Worm (Caenorhabditis elegans) whole organism, L4 larva: ENCODE data around the gene C50B6.1.
A peak's percentile ranks its signal among the peaks of the same experiment; 100 is the strongest.

Source experiments
- D1046.2 ChIP-seq: fragments of 200-800 bp; sonication (Bioruptor generic); IDR thresholded peaks from 2 replicates; pipeline ENCODE4 v1.3.6; 2022; ENCODE audit warnings: missing genetic modification characterization, missing compliant biosample characterization
- F10B5.3 ChIP-seq: sonication (generic microtip); optimal IDR thresholded peaks from 2 replicates; lab custom pipeline; 2016; ENCODE audit warnings: mild to moderate bottlenecking, missing genetic modification characterization, missing compliant biosample characterization
- R02D3.7 ChIP-seq: fragments of 150-350 bp; sonication (generic microtip); optimal IDR thresholded peaks from 3 replicates; lab custom pipeline; 2014; ENCODE audit warnings: missing biosample characterization, missing genetic modification characterization
- T26A8.4 ChIP-seq: fragments of 200-800 bp; sonication (Bioruptor generic); IDR thresholded peaks from 2 replicates; pipeline ENCODE4 v1.3.6; 2022; ENCODE audit warnings: missing genetic modification characterization, missing compliant biosample characterization
- Y75B8A.6 ChIP-seq: fragments of 200-800 bp; sonication (Bioruptor generic); IDR thresholded peaks from 2 replicates; pipeline ENCODE4 v1.3.6; 2022; ENCODE audit warnings: missing genetic modification reagents, missing genetic modification characterization, missing compliant biosample characterization
- attf-4 ChIP-seq: sonication (generic microtip); optimal IDR thresholded peaks from 3 replicates; lab custom pipeline; 2017; ENCODE audit warnings: missing biosample characterization, missing genetic modification characterization
- ceh-20 ChIP-seq: fragments of 200-800 bp; sonication (Bioruptor generic); IDR thresholded peaks from 2 replicates; pipeline ENCODE4 v1.3.6; 2022; ENCODE audit warnings: missing genetic modification reagents, missing genetic modification characterization, missing compliant biosample characterization
- ceh-82 ChIP-seq: sonication (generic microtip); optimal IDR thresholded peaks from 2 replicates; lab custom pipeline; 2017; ENCODE audit warnings: missing biosample characterization, missing genetic modification characterization
- ctbp-1 ChIP-seq: fragments of 200-800 bp; sonication (Bioruptor generic); IDR thresholded peaks from 2 replicates; pipeline ENCODE4 v1.3.6; 2022; ENCODE audit warnings: missing genetic modification reagents, missing genetic modification characterization, missing compliant biosample characterization
- daf-12 ChIP-seq: fragments of 150-350 bp; optimal IDR thresholded peaks from 2 replicates; lab custom pipeline; 2014; ENCODE audit warnings: missing biosample characterization, missing genetic modification reagents, missing genetic modification characterization
- daf-16 ChIP-seq, 3 experiments: sonication (generic microtip); optimal IDR thresholded peaks; 2 replicates each; lab custom pipeline; 2016 to 2017; ENCODE audit warnings: missing genetic modification characterization in 3 of 3, missing genetic modification reagents in 3 of 3, mild to moderate bottlenecking in 2 of 3, missing compliant biosample characterization in 2 of 3, missing biosample characterization in 1 of 3, moderate library complexity in 1 of 3
- dmd-6 ChIP-seq: fragments of 200-800 bp; sonication (Bioruptor generic); IDR thresholded peaks from 2 replicates; pipeline ENCODE4 v1.3.6; 2022; ENCODE audit warnings: missing genetic modification reagents, missing genetic modification characterization, missing compliant biosample characterization
- dmd-9 ChIP-seq: fragments of 200-800 bp; sonication (Bioruptor generic); IDR thresholded peaks from 2 replicates; pipeline ENCODE4 v1.3.6; 2022; ENCODE audit warnings: missing genetic modification reagents, missing genetic modification characterization, missing compliant biosample characterization
- dpl-1 ChIP-seq: fragments of 150-350 bp; optimal IDR thresholded peaks from 2 replicates; lab custom pipeline; 2014; ENCODE audit warnings: missing biosample characterization, missing genetic modification reagents, missing genetic modification characterization
- dve-1 ChIP-seq: sonication (generic microtip); optimal IDR thresholded peaks from 2 replicates; lab custom pipeline; 2017; ENCODE audit warnings: antibody characterized with exemption, mild to moderate bottlenecking, missing genetic modification characterization, missing compliant biosample characterization; ENCODE audit not compliant: insufficient read depth
- egl-27 ChIP-seq: sonication (generic microtip); optimal IDR thresholded peaks from 3 replicates; lab custom pipeline; 2017; ENCODE audit warnings: missing biosample characterization, missing genetic modification reagents, missing genetic modification characterization
- fkh-10 ChIP-seq: fragments of 150-350 bp; optimal IDR thresholded peaks from 2 replicates; lab custom pipeline; 2014; ENCODE audit warnings: missing biosample characterization, missing genetic modification reagents, missing genetic modification characterization
- gei-8 ChIP-seq: fragments of 200-800 bp; sonication (Bioruptor generic); optimal IDR thresholded peaks from 2 replicates; lab custom pipeline; 2018; ENCODE audit warnings: mild to moderate bottlenecking, missing genetic modification characterization, missing compliant biosample characterization
- hif-1 ChIP-seq, 2 experiments: sonication (generic microtip); optimal IDR thresholded peaks; 2 replicates each; lab custom pipeline; 2016 to 2017; ENCODE audit warnings: missing compliant biosample characterization in 2 of 2, missing genetic modification characterization in 2 of 2, missing genetic modification reagents in 2 of 2, missing genotype in 2 of 2, mild to moderate bottlenecking in 1 of 2
- hlh-11 ChIP-seq: fragments of 200-800 bp; sonication (Bioruptor generic); optimal IDR thresholded peaks from 2 replicates; lab custom pipeline; 2018; ENCODE audit warnings: mild to moderate bottlenecking, missing genetic modification characterization, missing compliant biosample characterization
- hlh-30 ChIP-seq: sonication (generic microtip); optimal IDR thresholded peaks from 2 replicates; lab custom pipeline; 2017; ENCODE audit warnings: antibody characterized with exemption, mild to moderate bottlenecking, missing genetic modification characterization, missing compliant biosample characterization; ENCODE audit not compliant: insufficient read depth
- jun-1 ChIP-seq: fragments of 150-350 bp; optimal IDR thresholded peaks from 2 replicates; lab custom pipeline; 2014; ENCODE audit warnings: missing biosample characterization, missing genetic modification reagents, missing genetic modification characterization
- lin-1 ChIP-seq: fragments of 200-800 bp; sonication (Bioruptor generic); IDR thresholded peaks from 2 replicates; pipeline ENCODE4 v1.3.6; 2022; ENCODE audit warnings: missing genetic modification reagents, missing genetic modification characterization, missing compliant biosample characterization
- lin-29 ChIP-seq: fragments of 200-800 bp; sonication (Bioruptor generic); IDR thresholded peaks from 2 replicates; pipeline ENCODE4 v1.3.6; 2022; ENCODE audit warnings: missing genetic modification reagents, missing genetic modification characterization, missing compliant biosample characterization
- lin-39 ChIP-seq: fragments of 150-350 bp; optimal IDR thresholded peaks from 2 replicates; lab custom pipeline; 2014; ENCODE audit warnings: missing biosample characterization, missing genetic modification reagents, missing genetic modification characterization
- lsy-2 ChIP-seq, 2 experiments: fragments of 150-350 bp in 1 of 2; sonication (generic microtip) in 1 of 2; optimal IDR thresholded peaks; 2 replicates each; lab custom pipeline; 2014 to 2017; ENCODE audit warnings: missing biosample characterization in 2 of 2, missing genetic modification characterization in 2 of 2
- mep-1 ChIP-seq: fragments of 150-350 bp; sonication (generic microtip); optimal IDR thresholded peaks from 3 replicates; lab custom pipeline; 2014; ENCODE audit warnings: missing biosample characterization, missing genetic modification characterization
- mes-2 ChIP-seq: sonication (generic microtip); optimal IDR thresholded peaks from 2 replicates; lab custom pipeline; 2016; ENCODE audit warnings: missing genotype, mild to moderate bottlenecking, missing genetic modification characterization, missing compliant biosample characterization; ENCODE audit not compliant: poor library complexity, severe bottlenecking
- mxl-3 ChIP-seq: fragments of 200-800 bp; sonication (Bioruptor generic); optimal IDR thresholded peaks from 2 replicates; lab custom pipeline; 2018; ENCODE audit warnings: mild to moderate bottlenecking, missing genetic modification characterization, missing compliant biosample characterization
- nhr-102 ChIP-seq: sonication (generic microtip); optimal IDR thresholded peaks from 2 replicates; lab custom pipeline; 2016; ENCODE audit warnings: mild to moderate bottlenecking, missing genetic modification characterization, moderate library complexity, missing compliant biosample characterization
- nhr-11 ChIP-seq: fragments of 150-350 bp; optimal IDR thresholded peaks from 2 replicates; lab custom pipeline; 2014; ENCODE audit warnings: missing biosample characterization, missing genetic modification characterization
- nhr-28 ChIP-seq: fragments of 150-350 bp; optimal IDR thresholded peaks from 2 replicates; lab custom pipeline; 2014; ENCODE audit warnings: missing biosample characterization, missing genetic modification characterization
- nhr-6 ChIP-seq: fragments of 150-350 bp; optimal IDR thresholded peaks from 2 replicates; lab custom pipeline; 2014; ENCODE audit warnings: missing biosample characterization, missing genetic modification characterization
- nhr-76 ChIP-seq: fragments of 150-350 bp; optimal IDR thresholded peaks from 2 replicates; lab custom pipeline; 2014; ENCODE audit warnings: missing biosample characterization, missing genetic modification characterization
- nhr-77 ChIP-seq: fragments of 150-350 bp; optimal IDR thresholded peaks from 2 replicates; lab custom pipeline; 2014; ENCODE audit warnings: missing biosample characterization, missing genetic modification characterization
- pha-4 ChIP-seq, 2 experiments: fragments of 150-350 bp in 1 of 2; fragments of 200-800 bp in 1 of 2; sonication (Bioruptor generic) in 1 of 2; IDR thresholded peaks in 1 of 2; optimal IDR thresholded peaks in 1 of 2; 2 replicates each; pipeline versions ENCODE4 v1.3.6 to Lab custom; 2014 to 2022; ENCODE audit warnings: missing genetic modification characterization in 2 of 2, missing genetic modification reagents in 2 of 2, missing biosample characterization in 1 of 2, missing compliant biosample characterization in 1 of 2
- php-3 ChIP-seq: fragments of 200-800 bp; sonication (Bioruptor generic); IDR thresholded peaks from 2 replicates; pipeline ENCODE4 v1.3.6; 2022; ENCODE audit warnings: missing genetic modification reagents, missing genetic modification characterization, missing compliant biosample characterization
- pqm-1 ChIP-seq: sonication (generic microtip); optimal IDR thresholded peaks from 2 replicates; lab custom pipeline; 2017; ENCODE audit warnings: missing biosample characterization, missing genetic modification characterization
- rbr-2 ChIP-seq: sonication (generic microtip); optimal IDR thresholded peaks from 2 replicates; lab custom pipeline; 2016; ENCODE audit warnings: missing genotype, missing genetic modification characterization, missing compliant biosample characterization
- saeg-2 ChIP-seq: fragments of 200-800 bp; sonication (Bioruptor generic); IDR thresholded peaks from 2 replicates; pipeline ENCODE4 v1.3.6; 2022; ENCODE audit warnings: missing genetic modification reagents, missing genetic modification characterization, missing compliant biosample characterization
- skn-1 ChIP-seq: fragments of 150-350 bp; optimal IDR thresholded peaks from 2 replicates; lab custom pipeline; 2014; ENCODE audit warnings: missing biosample characterization, missing genetic modification characterization
- snpc-1.2 ChIP-seq: fragments of 200-800 bp; sonication (Bioruptor generic); IDR thresholded peaks from 2 replicates; pipeline ENCODE4 v1.3.6; 2022; ENCODE audit warnings: missing genetic modification reagents, missing genetic modification characterization, missing compliant biosample characterization
- spr-3 ChIP-seq: fragments of 200-800 bp; sonication (Bioruptor generic); optimal IDR thresholded peaks from 2 replicates; lab custom pipeline; 2018; ENCODE audit warnings: mild to moderate bottlenecking, missing genetic modification characterization, missing compliant biosample characterization
- tra-1 ChIP-seq: fragments of 200-800 bp; sonication (Bioruptor generic); IDR thresholded peaks from 2 replicates; pipeline ENCODE4 v1.3.6; 2022; ENCODE audit warnings: missing genetic modification reagents, missing genetic modification characterization, missing compliant biosample characterization
- unc-39 ChIP-seq: sonication (generic microtip); optimal IDR thresholded peaks from 2 replicates; lab custom pipeline; 2017; ENCODE audit warnings: missing biosample characterization, missing genetic modification characterization
- zip-11 ChIP-seq: fragments of 200-800 bp; sonication (Bioruptor generic); IDR thresholded peaks from 2 replicates; pipeline ENCODE4 v1.3.6; 2022; ENCODE audit warnings: missing genetic modification characterization, missing compliant biosample characterization

Gene C50B6.1

ce11 chrV:13266630-13267029, 42.1 kb upstream of the C50B6.1 start:
- no peak for TF ChIP-seq unc-39 (tag; lab: Kevin White, UChicago)
- no peak for TF ChIP-seq mes-2 (tag; lab: Kevin White, UChicago)
- TF ChIP-seq D1046.2 (GFP tag; lab: Robert Waterston, UW), result no peak
- TF ChIP-seq ceh-20, result no peak
- no peak for TF ChIP-seq F10B5.3
- TF ChIP-seq spr-3 (GFP tag; lab: Kevin White, UChicago), result no peak
- no peak for TF ChIP-seq ctbp-1 (GFP tag; lab: Robert Waterston, UW)
- peak; percentile 53; the same call in 1 of the 2 replicates for TF ChIP-seq dmd-6
- TF ChIP-seq rbr-2, result no peak
- TF ChIP-seq gei-8 (GFP tag; lab: Kevin White, UChicago), result no peak
- TF ChIP-seq Y75B8A.6, result no peak
- peak; percentile 49 for TF ChIP-seq pqm-1 (tag; lab: Kevin White, UChicago)
- TF ChIP-seq mep-1, result no peak

- TF ChIP-seq nhr-76 (tag; lab: Kevin White, UChicago), result no peak
- peak; percentile 0 for TF ChIP-seq mep-1
- TF ChIP-seq egl-27 (tag; lab: Kevin White, UChicago), result no peak
- TF ChIP-seq lsy-2 (tag; optimal IDR thresholded peaks at IDR 0.05; lab: Kevin White, UChicago), result peak in 1 of 2 experiments; percentile 42
- no peak for TF ChIP-seq hlh-30
- peak; percentile 95 for TF ChIP-seq nhr-28 (tag; lab: Kevin White, UChicago)
- TF ChIP-seq T26A8.4, result no peak
- peak; percentile 39 for TF ChIP-seq nhr-6 (tag; lab: Kevin White, UChicago)
- 0 out of 2 replicates have a peak, but pooled peaks have one; percentile 36 for TF ChIP-seq pha-4 (GFP tag; IDR thresholded peaks at IDR 0.05; lab: Robert Waterston, UW)
- TF ChIP-seq pha-4 (tag; optimal IDR thresholded peaks at IDR 0.05; lab: Kevin White, UChicago), result no peak
- TF ChIP-seq dmd-6, result peak; percentile 74
- TF ChIP-seq lin-1 (GFP tag; lab: Robert Waterston, UW), result peak; percentile 12; the same call in 1 of the 2 replicates
- no peak for TF ChIP-seq snpc-1.2 (GFP tag; lab: Robert Waterston, UW)
- no peak for TF ChIP-seq ceh-82
- TF ChIP-seq lin-29 (GFP tag; lab: Robert Waterston, UW), result no peak
- no peak for TF ChIP-seq mxl-3 (GFP tag; lab: Kevin White, UChicago)
- no peak for TF ChIP-seq attf-4 (tag; lab: Kevin White, UChicago)
- peak; percentile 54 for TF ChIP-seq dve-1 (tag; lab: Kevin White, UChicago)
- TF ChIP-seq saeg-2, result no peak
- TF ChIP-seq php-3, result peak; percentile 59; the same call in 1 of the 2 replicates
- TF ChIP-seq daf-16 (GFP tag; optimal IDR thresholded peaks at IDR 0.05; lab: Kevin White, UChicago), result no peak
- peak; percentile 48 for TF ChIP-seq daf-16 (tag; optimal IDR thresholded peaks at IDR 0.05; lab: Kevin White, UChicago)
- TF ChIP-seq skn-1 (tag; lab: Kevin White, UChicago), result no peak
- TF ChIP-seq zip-11 (GFP tag; lab: Robert Waterston, UW), result no peak
- no peak for TF ChIP-seq lin-39 (tag; lab: Kevin White, UChicago)
- peak; percentile 45 for TF ChIP-seq hlh-11 (tag; lab: Kevin White, UChicago)
- peak; percentile 38 for TF ChIP-seq nhr-102 (tag; lab: Kevin White, UChicago)
- no peak for TF ChIP-seq daf-12 (tag; lab: Kevin White, UChicago)
- TF ChIP-seq nhr-11 (tag; lab: Kevin White, UChicago), result no peak
- no peak for TF ChIP-seq fkh-10 (GFP tag; lab: Kevin White, UChicago)
- TF ChIP-seq R02D3.7 (tag; lab: Kevin White, UChicago), result no peak
- peak; percentile 96 for TF ChIP-seq pqm-1 (tag; lab: Kevin White, UChicago)
- TF ChIP-seq dmd-9 (GFP tag; lab: Robert Waterston, UW), result no peak
- peak; percentile 27 for TF ChIP-seq nhr-77
- TF ChIP-seq hif-1 (tag; optimal IDR thresholded peaks at IDR 0.05; lab: Kevin White, UChicago), result no peak
- no peak for TF ChIP-seq dpl-1 (GFP tag; lab: Kevin White, UChicago)
- 0 out of 2 replicates have a peak, but pooled peaks have one; percentile 28 for TF ChIP-seq tra-1 (GFP tag; lab: Robert Waterston, UW)
- peak; percentile 46 for TF ChIP-seq jun-1
Observed at ce11 chrV:13268032-13268431, 40.7 kb upstream of the C50B6.1 start.
